Worm (Caenorhabditis elegans) whole organism, L1 larva: Measurements from ENCODE around the gene lido-1.

Experiments
- ceh-88 ChIP-seq: fragments of 200-800 bp; sonication (Bioruptor generic); IDR thresholded peaks from 2 replicates; pipeline ENCODE4 v1.3.6; 2022; ENCODE audit warnings: missing genetic modification characterization, missing compliant biosample characterization
- elt-3 ChIP-seq, 6 experiments: fragments of 150-350 bp in 1 of 6; sonication (generic microtip); optimal IDR thresholded peaks; 2 replicates each; lab custom pipeline; 2017 to 2018; ENCODE audit warnings: missing biosample characterization in 6 of 6, missing genetic modification characterization in 6 of 6, inconsistent platforms in 1 of 6
- ets-5 ChIP-seq: fragments of 200-800 bp; sonication (Bioruptor generic); IDR thresholded peaks from 2 replicates; pipeline ENCODE4 v1.3.6; 2022; ENCODE audit warnings: missing genetic modification characterization, missing compliant biosample characterization
- fos-1 ChIP-seq: fragments of 150-350 bp; optimal IDR thresholded peaks from 2 replicates; lab custom pipeline; 2014; ENCODE audit warnings: missing biosample characterization, missing genetic modification characterization
- hpl-2 ChIP-seq: fragments of 150-350 bp; optimal IDR thresholded peaks from 2 replicates; lab custom pipeline; 2014; ENCODE audit warnings: missing biosample characterization, missing genetic modification reagents, missing genetic modification characterization
- irx-1 ChIP-seq: sonication (generic microtip); optimal IDR thresholded peaks from 2 replicates; lab custom pipeline; 2016; ENCODE audit warnings: missing genetic modification characterization, missing compliant biosample characterization
- lir-3 ChIP-seq: sonication (generic microtip); optimal IDR thresholded peaks from 2 replicates; lab custom pipeline; 2016; ENCODE audit warnings: mild to moderate bottlenecking, missing genetic modification characterization, moderate library complexity, missing compliant biosample characterization; ENCODE audit not compliant: poor library complexity
- mdl-1 ChIP-seq, 2 experiments: fragments of 150-350 bp; optimal IDR thresholded peaks; 2 replicates each; lab custom pipeline; 2014 to 2017; ENCODE audit warnings: missing biosample characterization in 2 of 2, missing genetic modification characterization in 2 of 2, inconsistent platforms in 1 of 2
- nhr-237 ChIP-seq: fragments of 150-350 bp; optimal IDR thresholded peaks from 2 replicates; lab custom pipeline; 2014; ENCODE audit warnings: missing biosample characterization, missing genetic modification characterization
- nhr-84 ChIP-seq: sonication (generic microtip); optimal IDR thresholded peaks from 2 replicates; lab custom pipeline; 2017; ENCODE audit warnings: missing biosample characterization, missing genetic modification characterization
- rnt-1 ChIP-seq: sonication (generic microtip); optimal IDR thresholded peaks from 2 replicates; lab custom pipeline; 2016; ENCODE audit warnings: mild to moderate bottlenecking, missing genetic modification characterization, moderate library complexity, missing compliant biosample characterization
- snpc-4 ChIP-seq: fragments of 150-350 bp; optimal IDR thresholded peaks from 2 replicates; lab custom pipeline; 2014; ENCODE audit warnings: missing biosample characterization, missing genetic modification characterization
- tbx-2 ChIP-seq: sonication (generic microtip); optimal IDR thresholded peaks from 2 replicates; lab custom pipeline; 2016; ENCODE audit warnings: missing genetic modification characterization, missing compliant biosample characterization

lido-1 gene

ce11 chrX:17045529-17045928 is 50.8 kb downstream of the lido-1 start, which contains the start of gene C30G4.2:
Gene C30G4.2, minus strand, starts transcription at chrX:17045629.
- TF ChIP-seq tbx-2 (tag; lab: Kevin White, UChicago) (no peak), ets-5 (no peak), ceh-88 (GFP tag; lab: Robert Waterston, UW) (no peak), mdl-1 (tag; optimal IDR thresholded peaks at IDR 0.05; lab: Kevin White, UChicago) (no peak), fos-1 (tag; lab: Kevin White, UChicago) (no peak), snpc-4 (tag; lab: Kevin White, UChicago) (no peak), lir-3 (tag; lab: Kevin White, UChicago) (no peak), nhr-84 (tag; lab: Kevin White, UChicago) (no peak), nhr-237 (tag; lab: Kevin White, UChicago) (no peak), rnt-1 (tag; lab: Kevin White, UChicago) (no peak), irx-1 (tag; lab: Kevin White, UChicago) (no peak), elt-3 (tag; optimal IDR thresholded peaks at IDR 0.05; lab: Kevin White, UChicago) (no peak), hpl-2 (GFP tag; lab: Kevin White, UChicago) (no peak)
